Worm (Caenorhabditis elegans): ENCODE results near the gene pqn-89.

ce11 chrIV:6473140-6473539 lies 33.4 kb upstream of the pqn-89 start, which contains the start of gene Y73B6BL.27:
- TF ChIP-seq B0310.2 (tag; optimal IDR thresholded peaks at IDR 0.05) (no peak), tbx-11 (GFP tag; IDR thresholded peaks at IDR 0.05) (no peak), scrt-1 (GFP tag; IDR thresholded peaks at IDR 0.05) (no peak), ama-1 (optimal IDR thresholded peaks at IDR 0.05) (no peak), pes-1 (GFP tag; IDR thresholded peaks at IDR 0.05) (no peak), aly-1 (tag; optimal IDR thresholded peaks at IDR 0.05) (no peak), tbx-37 (GFP tag; conservative IDR thresholded peaks at IDR 0.05) (no peak), tra-4 (tag; optimal IDR thresholded peaks at IDR 0.05) (no peak), ceh-13 (GFP tag; optimal IDR thresholded peaks at IDR 0.05) (no peak), ets-7 (tag; optimal IDR thresholded peaks at IDR 0.05) (no peak), F13C5.2 (tag; optimal IDR thresholded peaks at IDR 0.05) (no peak), flt-1 (GFP tag; IDR thresholded peaks at IDR 0.05) (no peak), hnd-1 (tag; optimal IDR thresholded peaks at IDR 0.05) (no peak)
